Worm (Caenorhabditis elegans) whole organism, late embryonic: Measurements from ENCODE around the gene afmd-1.

Experiments
- C08G9.2 ChIP-seq: sonication (generic microtip); optimal IDR thresholded peaks from 2 replicates; lab custom pipeline; 2016; ENCODE audit warnings: mild to moderate bottlenecking, missing genetic modification characterization, moderate library complexity, missing compliant biosample characterization
- F13H6.1 ChIP-seq: sonication (generic microtip); optimal IDR thresholded peaks from 2 replicates; lab custom pipeline; 2016; ENCODE audit warnings: missing genetic modification characterization, missing compliant biosample characterization
- K02D7.2 ChIP-seq: sonication (generic microtip); optimal IDR thresholded peaks from 2 replicates; lab custom pipeline; 2017; ENCODE audit warnings: mild to moderate bottlenecking, missing genetic modification characterization, missing compliant biosample characterization
- K09A11.1 ChIP-seq: sonication (generic microtip); optimal IDR thresholded peaks from 2 replicates; lab custom pipeline; 2017; ENCODE audit warnings: antibody characterized with exemption, mild to moderate bottlenecking, missing genetic modification characterization, missing compliant biosample characterization; ENCODE audit not compliant: insufficient read depth
- T23F11.4 ChIP-seq: fragments of 200-800 bp; sonication (Bioruptor generic); optimal IDR thresholded peaks from 2 replicates; lab custom pipeline; 2018; ENCODE audit warnings: mild to moderate bottlenecking, missing genetic modification characterization, missing compliant biosample characterization
- Y22D7AL.16 ChIP-seq: sonication (generic microtip); optimal IDR thresholded peaks from 2 replicates; lab custom pipeline; 2016; ENCODE audit warnings: missing genetic modification characterization, missing compliant biosample characterization
- ahr-1 ChIP-seq: sonication (generic microtip); optimal IDR thresholded peaks from 2 replicates; lab custom pipeline; 2016; ENCODE audit warnings: missing genetic modification characterization, missing compliant biosample characterization
- ama-1 ChIP-seq: fragments of 150-350 bp; optimal IDR thresholded peaks from 2 replicates; lab custom pipeline; 2014
- ceh-18 ChIP-seq: sonication (generic microtip); optimal IDR thresholded peaks from 2 replicates; lab custom pipeline; 2016; ENCODE audit warnings: missing genetic modification characterization, missing compliant biosample characterization
- ceh-2 ChIP-seq: sonication (generic microtip); optimal IDR thresholded peaks from 2 replicates; lab custom pipeline; 2016; ENCODE audit warnings: missing genotype, missing genetic modification characterization, missing compliant biosample characterization
- ceh-31 ChIP-seq: sonication (generic microtip); optimal IDR thresholded peaks from 2 replicates; lab custom pipeline; 2016; ENCODE audit warnings: missing genetic modification characterization, missing compliant biosample characterization
- ceh-45 ChIP-seq: fragments of 200-800 bp; sonication (Bioruptor generic); IDR thresholded peaks from 2 replicates; pipeline ENCODE4 v1.3.6; 2022; ENCODE audit warnings: missing genetic modification reagents, missing genetic modification characterization, missing compliant biosample characterization
- ceh-48 ChIP-seq: sonication (generic microtip); optimal IDR thresholded peaks from 2 replicates; lab custom pipeline; 2016; ENCODE audit warnings: missing genetic modification characterization, inconsistent platforms, missing compliant biosample characterization
- ceh-9 ChIP-seq: sonication (generic microtip); optimal IDR thresholded peaks from 2 replicates; lab custom pipeline; 2016; ENCODE audit warnings: mild to moderate bottlenecking, missing genetic modification characterization, inconsistent platforms, missing compliant biosample characterization
- dmd-4 ChIP-seq: sonication (generic microtip); optimal IDR thresholded peaks from 2 replicates; lab custom pipeline; 2016; ENCODE audit warnings: borderline replicate concordance, missing genetic modification characterization, missing compliant biosample characterization
- dve-1 ChIP-seq: sonication (generic microtip); optimal IDR thresholded peaks from 2 replicates; lab custom pipeline; 2017; ENCODE audit warnings: antibody characterized with exemption, mild to moderate bottlenecking, missing genetic modification characterization, missing compliant biosample characterization
- elt-2 ChIP-seq: sonication (generic microtip); optimal IDR thresholded peaks from 2 replicates; lab custom pipeline; 2016; ENCODE audit warnings: missing genetic modification reagents, missing genetic modification characterization, missing compliant biosample characterization
- ets-4 ChIP-seq: sonication (generic microtip); optimal IDR thresholded peaks from 2 replicates; lab custom pipeline; 2016; ENCODE audit warnings: missing genetic modification characterization, missing compliant biosample characterization
- fax-1 ChIP-seq: sonication (generic microtip); optimal IDR thresholded peaks from 2 replicates; lab custom pipeline; 2016; ENCODE audit warnings: missing genotype, missing genetic modification characterization, missing compliant biosample characterization
- gmeb-2 ChIP-seq: sonication (generic microtip); optimal IDR thresholded peaks from 2 replicates; lab custom pipeline; 2016; ENCODE audit warnings: missing genetic modification characterization, inconsistent platforms, missing compliant biosample characterization
- hlh-13 ChIP-seq: fragments of 200-800 bp; sonication (Bioruptor generic); optimal IDR thresholded peaks from 2 replicates; lab custom pipeline; 2018; ENCODE audit warnings: mild to moderate bottlenecking, missing genetic modification characterization, missing compliant biosample characterization
- hlh-15 ChIP-seq: sonication (generic microtip); optimal IDR thresholded peaks from 2 replicates; lab custom pipeline; 2016; ENCODE audit warnings: missing genetic modification characterization, missing compliant biosample characterization
- hlh-30 ChIP-seq: sonication (generic microtip); optimal IDR thresholded peaks from 2 replicates; lab custom pipeline; 2017; ENCODE audit warnings: antibody characterized with exemption, missing genetic modification characterization, missing compliant biosample characterization; ENCODE audit not compliant: insufficient read depth
- lim-6 ChIP-seq: sonication (generic microtip); optimal IDR thresholded peaks from 2 replicates; lab custom pipeline; 2016; ENCODE audit warnings: missing genetic modification characterization, missing compliant biosample characterization
- lin-11 ChIP-seq: fragments of 200-800 bp; sonication (Bioruptor generic); optimal IDR thresholded peaks from 2 replicates; lab custom pipeline; 2018; ENCODE audit warnings: mild to moderate bottlenecking, missing genetic modification characterization, missing compliant biosample characterization
- mec-3 ChIP-seq: sonication (generic microtip); optimal IDR thresholded peaks from 2 replicates; lab custom pipeline; 2016; ENCODE audit warnings: borderline replicate concordance, missing genetic modification characterization, missing compliant biosample characterization
- nhr-11 ChIP-seq: fragments of 150-350 bp; optimal IDR thresholded peaks from 2 replicates; lab custom pipeline; 2014; ENCODE audit warnings: missing biosample characterization, missing genetic modification characterization
- npax-4 ChIP-seq: sonication (generic microtip); optimal IDR thresholded peaks from 2 replicates; lab custom pipeline; 2016; ENCODE audit warnings: missing genetic modification characterization, missing compliant biosample characterization
- odd-2 ChIP-seq: sonication (generic microtip); optimal IDR thresholded peaks from 2 replicates; lab custom pipeline; 2017; ENCODE audit warnings: antibody characterized with exemption, mild to moderate bottlenecking, missing genetic modification characterization, missing compliant biosample characterization
- pag-3 ChIP-seq: sonication (generic microtip); optimal IDR thresholded peaks from 2 replicates; lab custom pipeline; 2016; ENCODE audit warnings: missing compliant biosample characterization, missing genetic modification characterization, borderline replicate concordance
- pat-9 ChIP-seq: fragments of 200-800 bp; sonication (Bioruptor generic); optimal IDR thresholded peaks from 2 replicates; lab custom pipeline; 2018; ENCODE audit warnings: mild to moderate bottlenecking, missing genetic modification characterization, moderate library complexity, missing compliant biosample characterization
- pha-4 ChIP-seq: fragments of 150-350 bp; optimal IDR thresholded peaks from 2 replicates; lab custom pipeline; 2018; ENCODE audit warnings: missing biosample characterization, missing genetic modification reagents, missing genetic modification characterization
- pros-1 ChIP-seq: fragments of 150-350 bp; optimal IDR thresholded peaks from 2 replicates; lab custom pipeline; 2014; ENCODE audit warnings: missing biosample characterization, missing genetic modification reagents, missing genetic modification characterization
- ref-2 ChIP-seq: sonication (generic microtip); optimal IDR thresholded peaks from 2 replicates; lab custom pipeline; 2016; ENCODE audit warnings: missing genetic modification characterization, missing compliant biosample characterization
- rnt-1 ChIP-seq: sonication (generic microtip); optimal IDR thresholded peaks from 2 replicates; lab custom pipeline; 2016; ENCODE audit warnings: missing genetic modification characterization, missing compliant biosample characterization
- sdc-2 ChIP-seq: sonication (generic microtip); optimal IDR thresholded peaks from 2 replicates; lab custom pipeline; 2016; ENCODE audit warnings: missing genotype, missing genetic modification characterization, missing compliant biosample characterization
- sox-2 ChIP-seq: fragments of 200-800 bp; sonication (Bioruptor generic); IDR thresholded peaks from 2 replicates; pipeline ENCODE4 v1.3.6; 2022; ENCODE audit warnings: missing genetic modification reagents, missing genetic modification characterization, missing compliant biosample characterization
- syd-9 ChIP-seq: sonication (generic microtip); optimal IDR thresholded peaks from 2 replicates; lab custom pipeline; 2016; ENCODE audit warnings: mild to moderate bottlenecking, missing genetic modification characterization, moderate library complexity, missing compliant biosample characterization
- tbx-2 ChIP-seq: sonication (generic microtip); optimal IDR thresholded peaks from 2 replicates; lab custom pipeline; 2016; ENCODE audit warnings: missing genetic modification characterization, missing compliant biosample characterization
- tbx-7 ChIP-seq: sonication (generic microtip); optimal IDR thresholded peaks from 2 replicates; lab custom pipeline; 2016; ENCODE audit warnings: missing genotype, missing genetic modification characterization, missing compliant biosample characterization
- ttx-3 ChIP-seq: sonication (generic microtip); optimal IDR thresholded peaks from 2 replicates; lab custom pipeline; 2016; ENCODE audit warnings: missing genetic modification reagents, missing genetic modification characterization, missing compliant biosample characterization
- unc-3 ChIP-seq, 2 experiments: fragments of 200-800 bp in 1 of 2; sonication (Bioruptor generic) in 1 of 2; sonication (generic microtip) in 1 of 2; conservative IDR thresholded peaks in 1 of 2; optimal IDR thresholded peaks in 1 of 2; 2 replicates each; pipeline versions ENCODE4 v1.3.6 to Lab custom; 2016 to 2022; ENCODE audit warnings: missing compliant biosample characterization in 2 of 2, missing genetic modification characterization in 2 of 2, missing genetic modification reagents in 1 of 2
- ztf-16 ChIP-seq: sonication (generic microtip); optimal IDR thresholded peaks from 2 replicates; lab custom pipeline; 2017; ENCODE audit warnings: missing genetic modification characterization, missing compliant biosample characterization

The afmd-1 gene

DNA sequence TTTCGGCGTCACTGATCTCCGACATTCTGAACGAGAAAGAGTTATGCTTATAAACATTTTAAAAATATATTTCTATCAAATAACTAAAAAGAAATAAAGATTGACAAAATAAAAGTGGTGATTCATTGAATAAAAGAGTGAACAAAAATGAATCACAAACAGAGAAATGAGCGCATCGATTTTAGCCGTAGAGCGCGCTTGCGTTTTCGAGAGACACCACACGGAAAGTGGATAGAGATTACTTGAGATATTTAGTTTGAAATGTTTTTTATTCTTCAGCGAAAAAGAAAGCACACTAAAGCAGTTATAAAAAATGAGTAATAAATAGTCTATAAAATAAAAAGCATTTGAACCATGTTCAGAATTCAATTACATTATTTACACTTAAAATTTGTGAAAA, 13.8 kb upstream of the afmd-1 start, which contains the start of gene cap-1 (continued):
- TF ChIP-seq hlh-13 (GFP tag; lab: Kevin White, UChicago): no peak
- no peak for TF ChIP-seq ceh-45
- TF ChIP-seq ahr-1: no peak
- TF ChIP-seq nhr-11 (tag; lab: Kevin White, UChicago): no peak
- TF ChIP-seq fax-1 (tag; lab: Kevin White, UChicago): peak; percentile 63
- peak; percentile 43 for TF ChIP-seq elt-2 (tag; lab: Kevin White, UChicago)
- no peak for TF ChIP-seq pat-9 (tag; lab: Kevin White, UChicago)
- TF ChIP-seq pag-3 (tag; lab: Kevin White, UChicago): no peak
- no peak for TF ChIP-seq sox-2 (GFP tag; lab: Robert Waterston, UW)

DNA sequence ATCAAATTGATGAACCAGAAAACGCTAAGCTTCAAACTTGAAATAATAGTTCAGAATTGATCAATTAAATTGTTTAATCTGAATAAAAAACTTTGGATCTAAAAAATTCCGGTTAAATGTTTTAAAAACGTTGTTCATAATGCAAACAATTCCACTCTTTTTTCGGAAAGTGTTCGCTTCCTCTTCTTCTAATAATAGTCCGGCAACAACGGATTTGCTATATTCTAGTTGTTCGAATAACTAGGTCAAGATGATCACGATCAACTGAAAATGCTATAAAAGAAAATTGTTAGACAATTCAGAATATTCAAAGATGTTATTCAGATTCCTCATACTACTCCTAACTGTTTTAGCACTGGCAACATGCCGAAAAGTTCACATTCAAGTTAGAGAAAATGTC, 13.1 kb upstream of the afmd-1 start, which contains the start of gene D2024.4:
Gene D2024.4 (plus strand): TSS at position 301 of the 400 bp plus-strand sequence.
- TF ChIP-seq hlh-15: no peak
- TF ChIP-seq ceh-45: no peak
- TF ChIP-seq K02D7.2: no peak
- TF ChIP-seq ama-1 (lab: Kevin White, UChicago): no peak
- TF ChIP-seq, all 69 proteins: peak for 0

DNA sequence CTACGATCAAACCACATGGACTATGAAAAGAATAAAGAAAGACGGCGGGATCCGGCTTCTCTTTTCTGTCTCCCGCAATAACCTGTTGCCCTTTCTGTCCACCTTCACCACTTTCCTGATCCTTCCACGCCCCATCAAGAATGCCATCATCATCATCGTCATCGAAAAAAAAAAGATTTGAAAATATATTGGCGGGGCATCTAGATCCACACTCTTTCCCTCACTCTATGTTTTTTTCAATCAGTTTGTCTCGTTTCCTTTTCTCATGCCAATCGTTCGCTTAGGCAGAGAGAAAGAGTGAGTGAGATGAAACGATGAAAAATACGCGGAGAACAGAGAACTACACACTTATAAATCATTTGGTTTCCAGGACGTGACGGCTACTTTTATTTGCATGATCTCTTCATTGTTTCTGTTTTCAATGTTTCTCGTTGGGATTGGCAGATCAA, 10.4 kb upstream of the afmd-1 start:
- TF ChIP-seq lin-11 (tag; lab: Kevin White, UChicago) (no peak), F13H6.1 (no peak), pha-4 (no peak), elt-2 (tag; lab: Kevin White, UChicago) (no peak), fax-1 (tag; lab: Kevin White, UChicago) (no peak), sox-2 (GFP tag; lab: Robert Waterston, UW) (no peak), ama-1 (lab: Kevin White, UChicago) (no peak), ceh-48 (tag; lab: Kevin White, UChicago) (no peak), unc-3 (GFP tag; conservative IDR thresholded peaks at IDR 0.05; lab: Robert Waterston, UW) (no peak), unc-3 (tag; optimal IDR thresholded peaks at IDR 0.05; lab: Kevin White, UChicago) (no peak), K02D7.2 (no peak), dve-1 (tag; lab: Kevin White, UChicago) (no peak), tbx-7 (tag; lab: Kevin White, UChicago) (no peak), ceh-45 (no peak), ahr-1 (no peak), npax-4 (tag; lab: Kevin White, UChicago) (no peak), pros-1 (tag; lab: Kevin White, UChicago) (no peak), ztf-16 (tag; lab: Kevin White, UChicago) (no peak), ceh-2 (tag; lab: Kevin White, UChicago) (no peak), mec-3 (no peak)

DNA sequence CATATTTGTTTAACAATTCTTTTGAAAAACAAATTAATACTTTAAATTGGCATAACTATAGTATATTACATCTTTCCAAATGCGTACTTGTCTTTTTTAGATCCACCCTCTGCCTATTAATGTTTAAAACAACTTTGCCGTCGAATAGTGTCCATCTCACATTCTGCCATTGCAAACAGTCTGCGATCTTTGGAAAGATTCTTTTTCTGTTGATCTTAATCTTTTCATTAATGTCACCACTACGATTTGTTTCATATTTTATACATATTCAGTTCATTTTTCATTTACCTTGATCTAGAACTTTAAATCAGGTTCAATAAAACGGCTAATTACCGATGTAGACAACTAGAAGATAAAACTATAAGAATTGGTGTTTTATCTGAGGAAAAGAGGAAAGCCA, 9.4 kb upstream of the afmd-1 start:
- no peak for TF ChIP-seq ttx-3 (tag; lab: Kevin White, UChicago)
- TF ChIP-seq dve-1 (tag; lab: Kevin White, UChicago): no peak
- no peak for TF ChIP-seq ceh-18 (tag; lab: Kevin White, UChicago)
- TF ChIP-seq ceh-9: no peak
- TF ChIP-seq gmeb-2 (tag; lab: Kevin White, UChicago): no peak
- no peak for TF ChIP-seq K09A11.1 (tag; lab: Kevin White, UChicago)
- no peak for TF ChIP-seq ref-2 (tag; lab: Kevin White, UChicago)
- no peak for TF ChIP-seq T23F11.4 (GFP tag; lab: Kevin White, UChicago)
- TF ChIP-seq hlh-30 (tag; lab: Kevin White, UChicago): no peak
- no peak for TF ChIP-seq npax-4 (tag; lab: Kevin White, UChicago)
- TF ChIP-seq Y22D7AL.16 (tag; lab: Kevin White, UChicago): no peak

DNA sequence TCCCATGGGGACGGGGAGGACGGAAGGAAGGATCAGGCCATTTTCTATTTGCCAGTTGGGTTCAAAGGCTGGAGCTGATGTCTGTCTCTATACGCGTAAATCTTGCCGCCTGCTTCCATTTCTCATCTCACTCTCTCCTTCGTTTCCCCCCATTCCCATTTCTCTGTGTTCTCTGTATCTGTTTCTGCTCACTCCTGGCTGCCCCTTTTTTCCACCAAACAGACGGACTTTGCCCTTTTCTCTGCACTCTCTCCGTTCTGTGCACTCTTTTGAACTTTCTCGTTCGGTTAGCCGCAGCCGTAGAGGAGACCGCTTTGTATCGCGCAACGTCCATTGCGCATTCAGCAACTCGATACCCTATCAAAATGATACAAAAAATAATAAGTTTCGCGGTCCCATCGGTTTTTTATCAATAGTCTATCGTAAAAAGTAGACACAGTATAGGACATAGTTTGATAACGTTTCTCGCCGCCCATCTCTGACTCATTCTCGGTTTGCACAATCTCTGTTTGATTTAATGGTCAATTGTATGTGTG, 8.6 kb upstream of the afmd-1 start:
- no peak for TF ChIP-seq pat-9 (tag; lab: Kevin White, UChicago)
- TF ChIP-seq odd-2 (tag; lab: Kevin White, UChicago): no peak
- no peak for TF ChIP-seq rnt-1
- peak; percentile 67 for TF ChIP-seq dmd-4 (tag; lab: Kevin White, UChicago)
- TF ChIP-seq npax-4 (tag; lab: Kevin White, UChicago): no peak
- TF ChIP-seq ceh-31: peak; percentile 80
- no peak for TF ChIP-seq lim-6
- no peak for TF ChIP-seq K09A11.1 (tag; lab: Kevin White, UChicago)
- TF ChIP-seq pha-4: no peak
- TF ChIP-seq ztf-16 (tag; lab: Kevin White, UChicago): peak; percentile 6
- peak; percentile 47 for TF ChIP-seq sdc-2 (tag; lab: Kevin White, UChicago)
- TF ChIP-seq F13H6.1: peak; percentile 52
- peak; percentile 12 for TF ChIP-seq ets-4 (tag; lab: Kevin White, UChicago)
- peak; percentile 9 for TF ChIP-seq ceh-2 (tag; lab: Kevin White, UChicago)
- TF ChIP-seq C08G9.2 (tag; lab: Kevin White, UChicago): peak; percentile 45
- peak; percentile 70 for TF ChIP-seq tbx-2 (tag; lab: Kevin White, UChicago)
- peak; percentile 39 for TF ChIP-seq syd-9 (tag; lab: Kevin White, UChicago)
